Worm (Caenorhabditis elegans) whole organism, young adult: ENCODE measurements around the gene rbm-25.

Experiments used
- attf-3 ChIP-seq: fragments of 200-800 bp; sonication (Bioruptor generic); conservative IDR thresholded peaks from 2 replicates; pipeline ENCODE4 v1.3.6; 2022; ENCODE audit warnings: missing genetic modification reagents, missing genetic modification characterization, missing compliant biosample characterization
- ccch-3 ChIP-seq: fragments of 200-800 bp; sonication (Bioruptor generic); optimal IDR thresholded peaks from 2 replicates; lab custom pipeline; 2018; ENCODE audit warnings: mild to moderate bottlenecking, missing genetic modification characterization, missing compliant biosample characterization
- hlh-26 ChIP-seq: fragments of 200-800 bp; sonication (Bioruptor generic); conservative IDR thresholded peaks from 2 replicates; pipeline ENCODE4 v1.3.6; 2022; ENCODE audit warnings: missing genetic modification reagents, missing genetic modification characterization, missing compliant biosample characterization
- lin-26 ChIP-seq: fragments of 200-800 bp; sonication (Bioruptor generic); IDR thresholded peaks from 2 replicates; pipeline ENCODE4 v1.3.6; 2022; ENCODE audit warnings: missing genetic modification reagents, missing genetic modification characterization, missing compliant biosample characterization
- nfya-1 ChIP-seq: sonication (generic microtip); optimal IDR thresholded peaks from 2 replicates; lab custom pipeline; 2017; ENCODE audit warnings: antibody characterized with exemption, missing compliant biosample characterization, missing genetic modification characterization, borderline replicate concordance; ENCODE audit not compliant: insufficient read depth
- snpc-3.4 ChIP-seq: sonication (generic microtip); optimal IDR thresholded peaks from 2 replicates; lab custom pipeline; 2017; ENCODE audit warnings: missing genetic modification characterization, mild to moderate bottlenecking, missing compliant biosample characterization, antibody characterized with exemption, moderate library complexity, missing genotype, missing genetic modification reagents

DNA sequence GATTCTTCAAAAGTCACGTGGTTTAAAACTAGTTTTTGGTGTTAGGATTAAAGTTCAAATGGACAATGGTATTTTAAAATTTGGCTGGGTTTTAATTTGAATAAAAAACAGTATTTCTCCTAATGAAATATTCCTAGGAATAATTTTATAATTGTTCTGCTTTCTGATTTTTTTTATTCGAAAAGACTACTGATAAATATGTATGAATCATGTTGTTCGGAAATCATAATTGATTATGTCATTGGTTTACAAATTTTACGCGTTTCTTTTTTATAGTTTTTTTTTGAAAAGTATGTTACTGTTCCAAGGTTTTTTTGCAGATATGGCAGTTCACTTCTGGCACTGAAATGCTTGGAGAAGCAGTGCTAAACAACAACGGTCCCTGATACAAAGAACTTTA lies 29.6 kb upstream of the rbm-25 start, which contains the start of gene F28C1.3:
- no peak for TF ChIP-seq snpc-3.4 (tag; lab: Kevin White, UChicago)
- no peak for TF ChIP-seq ccch-3 (GFP tag; lab: Kevin White, UChicago)
- no peak for TF ChIP-seq nfya-1 (tag; lab: Kevin White, UChicago)
- TF ChIP-seq lin-26 (GFP tag; lab: Robert Waterston, UW) = no peak
- TF ChIP-seq attf-3 (GFP tag; lab: Robert Waterston, UW) = no peak
- TF ChIP-seq hlh-26 (GFP tag; lab: Robert Waterston, UW) = no peak
